Worm (Caenorhabditis elegans) whole organism, L1 larva: ENCODE measurements around the gene Y102A11A.9.
"Not testable (repeated sequence)": the region's sequence is repeated elsewhere in the genome, so short reads cannot be mapped to it uniquely, and the experiment has no call there.

Source experiments
- C04F5.9 ChIP-seq: sonication (generic microtip); optimal IDR thresholded peaks from 2 replicates; lab custom pipeline; 2016; ENCODE audit warnings: missing genetic modification characterization, missing compliant biosample characterization
- C16A3.4 ChIP-seq: fragments of 150-350 bp; optimal IDR thresholded peaks from 2 replicates; lab custom pipeline; 2014; ENCODE audit warnings: missing biosample characterization, missing genetic modification characterization
- F16B12.6 ChIP-seq: fragments of 150-350 bp; optimal IDR thresholded peaks from 2 replicates; lab custom pipeline; 2014; ENCODE audit warnings: missing biosample characterization, missing genetic modification characterization
- aly-2 ChIP-seq: fragments of 150-350 bp; optimal IDR thresholded peaks from 2 replicates; lab custom pipeline; 2014; ENCODE audit warnings: missing biosample characterization, missing genetic modification characterization
- ceh-63 ChIP-seq: fragments of 200-800 bp; sonication (Bioruptor generic); optimal IDR thresholded peaks from 2 replicates; lab custom pipeline; 2018; ENCODE audit warnings: mild to moderate bottlenecking, missing genetic modification characterization, missing compliant biosample characterization
- ceh-8 ChIP-seq: fragments of 200-800 bp; sonication (Bioruptor generic); optimal IDR thresholded peaks from 2 replicates; lab custom pipeline; 2018; ENCODE audit warnings: mild to moderate bottlenecking, missing genetic modification characterization, moderate library complexity, missing compliant biosample characterization
- ceh-90 ChIP-seq: sonication (generic microtip); optimal IDR thresholded peaks from 2 replicates; lab custom pipeline; 2016; ENCODE audit warnings: missing genetic modification characterization, missing compliant biosample characterization
- dpl-1 ChIP-seq, 3 experiments: fragments of 150-350 bp in 2 of 3; sonication (generic microtip) in 1 of 3; optimal IDR thresholded peaks; 2 replicates each; lab custom pipeline; 2014 to 2017; ENCODE audit warnings: missing biosample characterization in 3 of 3, missing genetic modification characterization in 3 of 3, missing genetic modification reagents in 3 of 3
- efl-1 ChIP-seq, 4 experiments: fragments of 150-350 bp; optimal IDR thresholded peaks in 3 of 4; peaks in 1 of 4; 1 replicate in 1 of 4; 2 replicates in 3 of 4; lab custom pipeline; 2014; ENCODE audit warnings: missing biosample characterization in 2 of 4, missing genetic modification characterization in 2 of 4, missing genetic modification reagents in 2 of 4
- egl-27 ChIP-seq, 2 experiments: fragments of 150-350 bp in 1 of 2; sonication (generic microtip); optimal IDR thresholded peaks; 3 replicates each; lab custom pipeline; 2017 to 2018; ENCODE audit warnings: missing biosample characterization in 2 of 2, missing genetic modification characterization in 2 of 2, missing genetic modification reagents in 2 of 2
- elt-2 ChIP-seq: sonication (generic microtip); optimal IDR thresholded peaks from 2 replicates; lab custom pipeline; 2016; ENCODE audit warnings: missing genetic modification characterization, mild to moderate bottlenecking, inconsistent platforms, missing compliant biosample characterization, missing genetic modification reagents
- fkh-8 ChIP-seq: sonication (generic microtip); optimal IDR thresholded peaks from 2 replicates; lab custom pipeline; 2016; ENCODE audit warnings: mild to moderate bottlenecking, missing genetic modification characterization, missing compliant biosample characterization
- fos-1 ChIP-seq: fragments of 150-350 bp; optimal IDR thresholded peaks from 2 replicates; lab custom pipeline; 2014; ENCODE audit warnings: missing biosample characterization, missing genetic modification characterization
- hlh-4 ChIP-seq: sonication (generic microtip); optimal IDR thresholded peaks from 2 replicates; lab custom pipeline; 2016; ENCODE audit warnings: mild to moderate bottlenecking, missing genetic modification characterization, missing compliant biosample characterization
- lin-13 ChIP-seq: fragments of 150-350 bp; optimal IDR thresholded peaks from 2 replicates; lab custom pipeline; 2014; ENCODE audit warnings: missing biosample characterization, missing genetic modification reagents, missing genetic modification characterization
- lin-14 ChIP-seq: fragments of 200-800 bp; sonication (Bioruptor generic); optimal IDR thresholded peaks from 2 replicates; lab custom pipeline; 2018; ENCODE audit warnings: mild to moderate bottlenecking, missing genetic modification characterization, moderate library complexity, missing compliant biosample characterization
- lin-35 ChIP-seq, 2 experiments: fragments of 150-350 bp; optimal IDR thresholded peaks; 2 replicates each; lab custom pipeline; 2014; ENCODE audit warnings: missing biosample characterization in 2 of 2, missing genetic modification characterization in 2 of 2, missing genetic modification reagents in 2 of 2
- lir-3 ChIP-seq: sonication (generic microtip); optimal IDR thresholded peaks from 2 replicates; lab custom pipeline; 2016; ENCODE audit warnings: mild to moderate bottlenecking, missing genetic modification characterization, moderate library complexity, missing compliant biosample characterization; ENCODE audit not compliant: poor library complexity
- mef-2 ChIP-seq: fragments of 150-350 bp; optimal IDR thresholded peaks from 2 replicates; lab custom pipeline; 2014; ENCODE audit warnings: missing biosample characterization, missing genetic modification characterization
- nhr-20 ChIP-seq: sonication (generic microtip); optimal IDR thresholded peaks from 2 replicates; lab custom pipeline; 2016; ENCODE audit warnings: mild to moderate bottlenecking, missing genetic modification characterization, missing compliant biosample characterization
- nhr-237 ChIP-seq: fragments of 150-350 bp; optimal IDR thresholded peaks from 2 replicates; lab custom pipeline; 2014; ENCODE audit warnings: missing biosample characterization, missing genetic modification characterization
- nhr-47 ChIP-seq: sonication (generic microtip); optimal IDR thresholded peaks from 2 replicates; lab custom pipeline; 2016; ENCODE audit warnings: mild to moderate bottlenecking, missing genetic modification characterization, moderate library complexity, missing compliant biosample characterization
- nhr-71 ChIP-seq: sonication (generic microtip); optimal IDR thresholded peaks from 2 replicates; lab custom pipeline; 2016; ENCODE audit warnings: mild to moderate bottlenecking, missing genetic modification characterization, moderate library complexity, missing compliant biosample characterization
- nhr-77 ChIP-seq: fragments of 150-350 bp; optimal IDR thresholded peaks from 2 replicates; lab custom pipeline; 2014; ENCODE audit warnings: missing biosample characterization, missing genetic modification characterization
- snu-23 ChIP-seq: sonication (generic microtip); optimal IDR thresholded peaks from 2 replicates; lab custom pipeline; 2016; ENCODE audit warnings: missing genetic modification characterization, missing compliant biosample characterization
- sox-4 ChIP-seq: sonication (generic microtip); optimal IDR thresholded peaks from 2 replicates; lab custom pipeline; 2016; ENCODE audit warnings: missing genetic modification characterization, missing compliant biosample characterization
- sptf-1 ChIP-seq: fragments of 150-350 bp; optimal IDR thresholded peaks from 2 replicates; lab custom pipeline; 2014; ENCODE audit warnings: missing biosample characterization, missing genetic modification characterization
- sup-37 ChIP-seq: fragments of 200-800 bp; sonication (Bioruptor generic); optimal IDR thresholded peaks from 2 replicates; lab custom pipeline; 2018; ENCODE audit warnings: mild to moderate bottlenecking, missing genetic modification characterization, missing compliant biosample characterization
- tlp-1 ChIP-seq: fragments of 150-350 bp; optimal IDR thresholded peaks from 2 replicates; lab custom pipeline; 2014; ENCODE audit warnings: missing biosample characterization, missing genetic modification characterization
- unc-130 ChIP-seq: fragments of 150-350 bp; optimal IDR thresholded peaks from 2 replicates; lab custom pipeline; 2017; ENCODE audit warnings: missing biosample characterization, missing genetic modification characterization, inconsistent platforms
- unc-30 ChIP-seq: sonication (generic microtip); optimal IDR thresholded peaks from 2 replicates; lab custom pipeline; 2017; ENCODE audit warnings: missing biosample characterization, missing genetic modification characterization
- zag-1 ChIP-seq: fragments of 150-350 bp; optimal IDR thresholded peaks from 2 replicates; lab custom pipeline; 2014; ENCODE audit warnings: missing biosample characterization, missing genetic modification characterization

Y102A11A.9 gene

DNA sequence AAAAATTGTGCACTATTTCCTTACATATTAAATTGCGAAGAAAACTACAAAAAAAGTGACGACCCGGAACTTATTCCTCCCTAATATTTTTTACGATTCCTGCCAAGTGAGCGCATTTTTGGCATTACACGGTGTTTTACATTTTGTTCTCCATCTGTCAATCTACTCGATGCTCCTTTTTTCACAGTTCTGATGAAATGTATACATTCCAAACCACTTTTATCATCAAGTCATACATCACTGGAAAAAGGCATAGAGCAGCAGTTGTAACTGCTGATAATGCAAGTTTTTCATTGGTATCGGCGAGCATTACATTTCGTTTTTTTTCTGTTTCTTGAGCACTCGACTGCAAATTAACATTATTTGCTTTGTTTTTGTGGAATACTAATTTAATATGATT lies 5.3 kb downstream of the Y102A11A.9 start:
- TF ChIP-seq ceh-8 (GFP tag; lab: Kevin White, UChicago) (no peak), lir-3 (tag; lab: Kevin White, UChicago) (no peak), elt-2 (tag; lab: Kevin White, UChicago) (peak; percentile 22), aly-2 (tag; lab: Kevin White, UChicago) (no peak), ceh-90 (tag; lab: Kevin White, UChicago) (no peak), hlh-4 (no peak), nhr-71 (tag; lab: Kevin White, UChicago) (no peak), sox-4 (tag; lab: Kevin White, UChicago) (no peak), lin-35 (GFP tag; optimal IDR thresholded peaks at IDR 0.05; lab: Kevin White, UChicago) (peak in 1 of 2 experiments; percentile 8)

DNA sequence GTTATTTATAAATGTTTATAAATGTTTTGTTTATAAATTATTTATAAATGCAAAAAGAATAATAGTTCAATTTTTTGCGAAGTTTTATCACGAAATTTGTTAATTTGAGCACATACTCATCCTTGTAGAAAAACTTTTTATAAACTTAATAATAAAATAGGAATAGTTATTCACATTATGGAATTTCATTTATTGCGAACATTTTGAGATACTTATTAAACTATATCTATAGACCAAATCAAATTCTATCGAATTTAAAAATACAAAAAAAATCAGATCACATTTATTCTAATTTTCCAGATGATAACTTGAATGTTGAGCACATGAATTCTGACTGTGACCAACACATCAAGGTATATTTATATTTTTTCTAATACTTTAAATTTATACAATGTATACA lies 5.9 kb downstream of the Y102A11A.9 start, which contains the start of gene Y102A11A.3:
Y102A11A.3 (plus strand) TSS at position 301 of the 400 bp plus-strand sequence.
- TF ChIP-seq mef-2 (tag; lab: Kevin White, UChicago) (no peak), egl-27 (tag; optimal IDR thresholded peaks at IDR 0.05; lab: Kevin White, UChicago) (no peak), nhr-47 (tag; lab: Kevin White, UChicago) (no peak), fkh-8 (no peak), nhr-237 (no peak), ceh-63 (GFP tag; lab: Kevin White, UChicago) (no peak), unc-130 (tag; lab: Kevin White, UChicago) (no peak), snu-23 (no peak), F16B12.6 (tag; lab: Kevin White, UChicago) (no peak), lin-13 (GFP tag; lab: Kevin White, UChicago) (no peak), zag-1 (no peak), nhr-77 (tag; lab: Kevin White, UChicago) (no peak), elt-2 (tag; lab: Kevin White, UChicago) (no peak), nhr-20 (no peak)

DNA sequence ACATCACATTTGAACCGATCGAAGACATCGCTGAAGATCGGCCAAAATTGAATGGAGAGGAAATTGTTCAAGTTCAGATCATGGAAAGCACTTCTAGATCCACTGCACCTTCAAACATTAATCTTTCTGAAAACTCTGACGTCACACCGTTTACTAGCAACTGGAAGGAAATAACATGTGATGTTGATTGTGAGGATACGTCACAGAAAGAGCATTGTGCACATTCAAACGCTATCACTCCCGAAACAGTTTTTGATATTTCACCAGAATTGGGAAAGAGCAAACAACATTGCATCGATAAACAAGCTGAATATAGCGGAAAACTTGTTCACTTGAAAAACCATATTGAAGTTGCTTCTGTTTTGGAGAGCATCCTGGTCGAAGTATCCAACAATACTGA lies 8.6 kb downstream of the Y102A11A.9 start:
- peak in 1 of 2 experiments; percentile 31 for TF ChIP-seq lin-35 (GFP tag; optimal IDR thresholded peaks at IDR 0.05; lab: Kevin White, UChicago)
- TF ChIP-seq dpl-1 (GFP tag; optimal IDR thresholded peaks at IDR 0.05; lab: Kevin White, UChicago): no peak
- TF ChIP-seq elt-2 (tag; lab: Kevin White, UChicago): peak; percentile 51
- TF ChIP-seq nhr-71 (tag; lab: Kevin White, UChicago): peak; percentile 4
- TF ChIP-seq unc-30 (tag; lab: Kevin White, UChicago): no peak
- no peak for TF ChIP-seq F16B12.6 (tag; lab: Kevin White, UChicago)

DNA sequence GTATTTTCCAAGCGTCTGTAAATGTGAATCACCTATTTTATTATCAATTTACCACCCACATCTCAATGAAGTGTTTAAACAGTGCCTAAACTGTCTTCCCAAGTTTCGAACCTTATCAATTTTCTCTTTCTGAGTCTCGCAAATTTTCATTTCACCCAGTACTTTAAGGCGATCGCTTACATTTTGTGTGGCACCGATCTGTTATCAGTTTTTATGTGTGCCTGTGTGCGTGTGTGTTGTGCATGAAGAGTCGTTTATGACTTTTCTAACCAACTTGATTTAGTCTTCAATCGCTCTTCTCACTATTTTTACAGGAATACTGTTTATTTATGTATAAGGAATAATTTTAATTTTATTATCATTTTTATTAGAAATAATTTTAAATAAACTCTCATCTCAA lies 12.5 kb downstream of the Y102A11A.9 start:
- TF ChIP-seq elt-2 (tag; lab: Kevin White, UChicago): peak; percentile 17

DNA sequence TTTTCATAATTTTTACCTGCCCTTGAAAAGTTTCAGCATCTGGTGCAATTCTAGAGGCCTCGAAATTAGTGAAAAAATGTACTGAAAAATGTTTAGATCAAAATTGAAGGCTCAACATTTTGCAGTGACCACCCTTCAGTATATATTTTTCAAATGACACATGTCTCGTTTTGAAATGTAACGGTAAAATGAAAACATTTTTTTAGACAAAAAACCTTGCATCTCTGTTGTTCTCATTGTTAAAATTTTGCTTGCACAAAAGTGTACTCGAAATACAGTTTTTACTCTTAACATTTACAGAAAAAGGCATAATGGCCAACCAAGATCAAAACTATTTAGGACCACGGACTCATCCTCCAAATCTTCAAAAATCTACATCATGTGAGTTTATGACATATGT lies 13.4 kb downstream of the Y102A11A.9 start, which contains the start of gene Y102A11A.2:
Y102A11A.2 (plus strand) TSS at position 301 of the 400 bp plus-strand sequence.
- TF ChIP-seq fos-1, C04F5.9, nhr-77 (tag; lab: Kevin White, UChicago): not testable (repeated sequence)

DNA sequence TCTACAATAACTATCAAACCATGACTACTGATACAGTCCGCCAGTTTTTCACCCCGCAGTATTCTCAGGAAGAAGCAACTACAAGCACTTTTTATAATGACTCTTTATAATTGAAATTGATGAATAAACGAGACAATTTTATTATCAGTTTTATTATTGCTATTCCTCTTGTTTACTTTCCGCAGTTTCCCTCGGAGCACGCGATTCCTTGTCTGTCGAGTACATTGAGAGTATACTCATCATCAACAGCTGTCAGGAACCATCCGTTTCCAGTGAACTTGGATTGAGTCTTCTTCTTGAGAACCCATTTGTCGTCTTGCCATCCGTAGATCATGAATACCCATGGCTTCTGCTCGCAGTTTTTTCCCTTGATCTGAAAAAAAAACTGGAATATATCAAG lies 17.9 kb downstream of the Y102A11A.9 start:
- TF ChIP-seq efl-1 (optimal IDR thresholded peaks at IDR 0.05; lab: Kevin White, UChicago) (no peak), efl-1 (GFP tag; optimal IDR thresholded peaks at IDR 0.05 in 1 of 2; lab: Kevin White, UChicago) (no peak), C16A3.4 (tag; lab: Kevin White, UChicago) (no peak), lin-14 (GFP tag; lab: Kevin White, UChicago) (no peak), egl-27 (tag; optimal IDR thresholded peaks at IDR 0.05; lab: Kevin White, UChicago) (no peak), tlp-1 (tag; lab: Kevin White, UChicago) (no peak), sup-37 (GFP tag; lab: Kevin White, UChicago) (no peak), sptf-1 (tag; lab: Kevin White, UChicago) (no peak), mef-2 (tag; lab: Kevin White, UChicago) (no peak)
